Fruit fly (Drosophila melanogaster): ENCODE results near the gene CG17260.
A peak's percentile ranks its signal among the peaks of the same experiment; 100 is the strongest.

CG17260 gene

DNA sequence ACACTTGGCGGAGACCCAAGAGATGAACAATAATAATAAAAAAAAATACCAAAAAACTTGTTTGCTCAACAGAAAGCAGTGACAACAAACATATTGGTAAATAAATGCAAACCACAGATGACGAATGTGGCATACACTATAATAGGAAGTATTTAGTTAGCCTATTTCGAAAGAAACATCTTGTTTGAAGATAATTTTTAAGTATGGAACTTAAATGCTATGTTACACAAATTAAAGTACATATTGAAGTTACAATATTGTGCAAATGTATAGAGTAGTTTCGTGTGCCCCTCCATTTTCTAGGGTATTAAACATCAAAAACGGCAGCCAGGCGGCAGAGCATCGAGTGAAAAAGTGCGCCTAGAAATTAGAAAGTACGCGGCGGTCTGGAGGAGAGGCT lies 33.6 kb upstream of the CG17260 start (continued):
- TF ChIP-seq en (GFP tag; optimal IDR thresholded peaks at IDR 0.05) (no peak), Sox102F (GFP tag; optimal IDR thresholded peaks at IDR 0.05) (peak; percentile 86), CG8388 (GFP tag; optimal IDR thresholded peaks at IDR 0.05) (peak; percentile 71), Kr (GFP tag; optimal IDR thresholded peaks at IDR 0.05) (no peak), CG32532 (GFP tag; IDR thresholded peaks at IDR 0.05) (no peak), fd96Cb (tag; optimal IDR thresholded peaks at IDR 0.05) (peak; percentile 65), CG2875 (GFP tag; optimal IDR thresholded peaks at IDR 0.05) (peak; percentile 70), CrebB (tag; optimal IDR thresholded peaks at IDR 0.05) (no peak), CG1792 (GFP tag; optimal IDR thresholded peaks at IDR 0.05) (no peak), pzg (GFP tag; optimal IDR thresholded peaks at IDR 0.05) (no peak), cwo (GFP tag; optimal IDR thresholded peaks at IDR 0.05) (no peak), CG4328 (GFP tag; optimal IDR thresholded peaks at IDR 0.05) (no peak), Doc3 (GFP tag; IDR thresholded peaks at IDR 0.05; ENCODE audit: partially characterized antibody) (no peak), CG1233 (GFP tag; optimal IDR thresholded peaks at IDR 0.05) (peak; percentile 56), CG12236 (GFP tag; optimal IDR thresholded peaks at IDR 0.05) (no peak), Hsf (GFP tag; optimal IDR thresholded peaks at IDR 0.05) (no peak), ftz-f1 (GFP tag; optimal IDR thresholded peaks at IDR 0.05) (no peak), Ssrp (tag; optimal IDR thresholded peaks at IDR 0.05) (peak; percentile 50), gro (GFP tag; optimal IDR thresholded peaks at IDR 0.05) (no peak), seq (GFP tag; IDR thresholded peaks at IDR 0.05) (0 out of 2 replicates have a peak, but pooled peaks have one; percentile 20), B-H2 (GFP tag; optimal IDR thresholded peaks at IDR 0.05) (no peak), CG15696 (tag; optimal IDR thresholded peaks at IDR 0.05) (no peak), Atf-2 (GFP tag; optimal IDR thresholded peaks at IDR 0.05) (no peak), Poxn (GFP tag; IDR thresholded peaks at IDR 0.05) (no peak), CG13296 (GFP tag; optimal IDR thresholded peaks at IDR 0.05) (peak; percentile 5), CG11398 (GFP tag; optimal IDR thresholded peaks at IDR 0.05) (no peak), D19B (GFP tag; optimal IDR thresholded peaks at IDR 0.05) (no peak), CG7556 (GFP tag; optimal IDR thresholded peaks at IDR 0.05) (peak; percentile 41), Rx (GFP tag; IDR thresholded peaks at IDR 0.05) (no peak), lov (optimal IDR thresholded peaks at IDR 0.05) (no peak), lov (GFP tag; IDR thresholded peaks at IDR 0.05) (no peak), Sox100B (GFP tag; optimal IDR thresholded peaks at IDR 0.05) (peak; percentile 75), E2f1 (GFP tag; IDR thresholded peaks at IDR 0.05) (peak; percentile 42; the same call in 1 of the 2 replicates), CG2116 (GFP tag; optimal IDR thresholded peaks at IDR 0.05) (no peak), ttk (GFP tag; IDR thresholded peaks at IDR 0.05) (peak; percentile 14; the same call in 1 of the 2 replicates), sim (GFP tag; IDR thresholded peaks at IDR 0.05) (no peak), CG11560 (tag; IDR thresholded peaks at IDR 0.05) (no peak), CG33557 (GFP tag; optimal IDR thresholded peaks at IDR 0.05) (no peak), Ada2b (GFP tag; IDR thresholded peaks at IDR 0.05) (peak; percentile 47; the same call in 1 of the 2 replicates), HHEX (GFP tag; optimal IDR thresholded peaks at IDR 0.05) (peak; percentile 55), Scr (GFP tag; IDR thresholded peaks at IDR 0.05; ENCODE audit: partially characterized antibody) (no peak), Sin3A (optimal IDR thresholded peaks at IDR 0.05) (no peak), schlank (tag; optimal IDR thresholded peaks at IDR 0.05) (no peak), CG7963 (GFP tag; IDR thresholded peaks at IDR 0.05; ENCODE audit: partially characterized antibody) (no peak), dm (GFP tag; optimal IDR thresholded peaks at IDR 0.05) (no peak), CG10565 (GFP tag; optimal IDR thresholded peaks at IDR 0.05) (no peak), CG10959 (GFP tag; IDR thresholded peaks at IDR 0.05) (no peak), CG5953 (GFP tag; IDR thresholded peaks at IDR 0.05) (peak; percentile 62), CG12391 (tag; optimal IDR thresholded peaks at IDR 0.05) (peak; percentile 53), CG3163 (GFP tag; optimal IDR thresholded peaks at IDR 0.05) (no peak), CG8359 (GFP tag; optimal IDR thresholded peaks at IDR 0.05; ENCODE audit: borderline replicate concordance) (no peak), pita (GFP tag; optimal IDR thresholded peaks at IDR 0.05) (no peak)

Measured in whole organism, embryonic.